Worm (Caenorhabditis elegans) whole organism, L4 larva: ENCODE measurements around the gene rnp-9.
A peak's percentile ranks its signal among the peaks of the same experiment; 100 is the strongest.

Experiments
- D1046.2 ChIP-seq: fragments of 200-800 bp; sonication (Bioruptor generic); IDR thresholded peaks from 2 replicates; pipeline ENCODE4 v1.3.6; 2022; ENCODE audit warnings: missing genetic modification characterization, missing compliant biosample characterization
- F37D6.2 ChIP-seq: sonication (generic microtip); optimal IDR thresholded peaks from 2 replicates; lab custom pipeline; 2016; ENCODE audit warnings: mild to moderate bottlenecking, missing genetic modification characterization, missing compliant biosample characterization
- F49E8.2 ChIP-seq: sonication (generic microtip); optimal IDR thresholded peaks from 2 replicates; lab custom pipeline; 2016; ENCODE audit warnings: missing compliant biosample characterization, mild to moderate bottlenecking, missing genetic modification characterization, borderline replicate concordance
- T20F7.1 ChIP-seq: fragments of 200-800 bp; sonication (Bioruptor generic); optimal IDR thresholded peaks from 2 replicates; lab custom pipeline; 2018; ENCODE audit warnings: mild to moderate bottlenecking, missing genetic modification characterization, missing compliant biosample characterization
- Y105C5A.15 ChIP-seq: fragments of 200-800 bp; sonication (Bioruptor generic); IDR thresholded peaks from 2 replicates; pipeline ENCODE4 v1.3.6; 2022; ENCODE audit warnings: missing genetic modification characterization, missing compliant biosample characterization
- ZK337.2 ChIP-seq: fragments of 200-800 bp; sonication (Bioruptor generic); IDR thresholded peaks from 2 replicates; pipeline ENCODE4 v1.3.6; 2022; ENCODE audit warnings: missing genetic modification reagents, missing genetic modification characterization, missing compliant biosample characterization
- ZK546.5 ChIP-seq, 2 experiments: sonication (generic microtip); optimal IDR thresholded peaks; 2 replicates each; lab custom pipeline; 2017; ENCODE audit warnings: missing biosample characterization in 2 of 2, missing genetic modification characterization in 2 of 2
- aha-1 ChIP-seq: fragments of 150-350 bp; peaks from one replicate; lab custom pipeline; 2014; ENCODE audit warnings: missing biosample characterization, missing genetic modification characterization
- arid-1 ChIP-seq: fragments of 200-800 bp; sonication (Bioruptor generic); conservative IDR thresholded peaks from 2 replicates; pipeline ENCODE4 v1.3.6; 2022; ENCODE audit warnings: missing genetic modification reagents, missing genetic modification characterization, missing compliant biosample characterization
- attf-4 ChIP-seq: sonication (generic microtip); optimal IDR thresholded peaks from 3 replicates; lab custom pipeline; 2017; ENCODE audit warnings: missing biosample characterization, missing genetic modification characterization
- ceh-20 ChIP-seq: fragments of 200-800 bp; sonication (Bioruptor generic); IDR thresholded peaks from 2 replicates; pipeline ENCODE4 v1.3.6; 2022; ENCODE audit warnings: missing genetic modification reagents, missing genetic modification characterization, missing compliant biosample characterization
- ceh-28 ChIP-seq: fragments of 150-350 bp; optimal IDR thresholded peaks from 2 replicates; lab custom pipeline; 2014; ENCODE audit warnings: missing biosample characterization, missing genetic modification reagents, missing genetic modification characterization
- ceh-44 ChIP-seq: fragments of 200-800 bp; sonication (Bioruptor generic); IDR thresholded peaks from 2 replicates; pipeline ENCODE4 v1.3.6; 2022; ENCODE audit warnings: missing genetic modification reagents, missing genetic modification characterization, missing compliant biosample characterization
- ceh-62 ChIP-seq: sonication (generic microtip); optimal IDR thresholded peaks from 2 replicates; lab custom pipeline; 2017; ENCODE audit warnings: missing biosample characterization, missing genetic modification characterization
- ceh-82 ChIP-seq: sonication (generic microtip); optimal IDR thresholded peaks from 2 replicates; lab custom pipeline; 2017; ENCODE audit warnings: missing biosample characterization, missing genetic modification characterization
- cey-2 ChIP-seq: sonication (generic microtip); optimal IDR thresholded peaks from 3 replicates; lab custom pipeline; 2017; ENCODE audit warnings: missing genetic modification characterization, mild to moderate bottlenecking, missing compliant biosample characterization, antibody characterized with exemption, borderline replicate concordance; ENCODE audit not compliant: insufficient read depth
- daf-12 ChIP-seq: fragments of 150-350 bp; optimal IDR thresholded peaks from 2 replicates; lab custom pipeline; 2014; ENCODE audit warnings: missing biosample characterization, missing genetic modification reagents, missing genetic modification characterization
- daf-8 ChIP-seq: fragments of 200-800 bp; sonication (Bioruptor generic); IDR thresholded peaks from 2 replicates; pipeline ENCODE4 v1.3.6; 2022; ENCODE audit warnings: missing genetic modification characterization, missing compliant biosample characterization
- dmd-6 ChIP-seq: fragments of 200-800 bp; sonication (Bioruptor generic); IDR thresholded peaks from 2 replicates; pipeline ENCODE4 v1.3.6; 2022; ENCODE audit warnings: missing genetic modification reagents, missing genetic modification characterization, missing compliant biosample characterization
- dmd-8 ChIP-seq: fragments of 200-800 bp; sonication (Bioruptor generic); IDR thresholded peaks from 2 replicates; pipeline ENCODE4 v1.3.6; 2022; ENCODE audit warnings: missing genetic modification characterization, missing compliant biosample characterization
- dve-1 ChIP-seq: sonication (generic microtip); optimal IDR thresholded peaks from 2 replicates; lab custom pipeline; 2017; ENCODE audit warnings: antibody characterized with exemption, mild to moderate bottlenecking, missing genetic modification characterization, missing compliant biosample characterization; ENCODE audit not compliant: insufficient read depth
- egl-43 ChIP-seq: fragments of 200-800 bp; sonication (Bioruptor generic); IDR thresholded peaks from 2 replicates; pipeline ENCODE4 v1.3.6; 2022; ENCODE audit warnings: missing genetic modification reagents, missing genetic modification characterization, missing compliant biosample characterization
- fos-1 ChIP-seq: fragments of 150-350 bp; optimal IDR thresholded peaks from 2 replicates; lab custom pipeline; 2014; ENCODE audit warnings: missing biosample characterization, missing genetic modification characterization
- gei-8 ChIP-seq: fragments of 200-800 bp; sonication (Bioruptor generic); optimal IDR thresholded peaks from 2 replicates; lab custom pipeline; 2018; ENCODE audit warnings: mild to moderate bottlenecking, missing genetic modification characterization, missing compliant biosample characterization
- hlh-11 ChIP-seq: fragments of 200-800 bp; sonication (Bioruptor generic); optimal IDR thresholded peaks from 2 replicates; lab custom pipeline; 2018; ENCODE audit warnings: mild to moderate bottlenecking, missing genetic modification characterization, missing compliant biosample characterization
- hlh-30 ChIP-seq: sonication (generic microtip); optimal IDR thresholded peaks from 2 replicates; lab custom pipeline; 2017; ENCODE audit warnings: antibody characterized with exemption, mild to moderate bottlenecking, missing genetic modification characterization, missing compliant biosample characterization; ENCODE audit not compliant: insufficient read depth
- hmg-1.1 ChIP-seq: fragments of 200-800 bp; sonication (Bioruptor generic); IDR thresholded peaks from 2 replicates; pipeline ENCODE4 v1.3.6; 2022; ENCODE audit warnings: missing genetic modification reagents, missing genetic modification characterization, missing compliant biosample characterization
- jun-1 ChIP-seq: fragments of 150-350 bp; optimal IDR thresholded peaks from 2 replicates; lab custom pipeline; 2014; ENCODE audit warnings: missing biosample characterization, missing genetic modification reagents, missing genetic modification characterization
- lim-7 ChIP-seq: fragments of 200-800 bp; sonication (Bioruptor generic); IDR thresholded peaks from 2 replicates; pipeline ENCODE4 v1.3.6; 2022; ENCODE audit warnings: missing genetic modification characterization, missing compliant biosample characterization
- lin-15B ChIP-seq: fragments of 150-350 bp; sonication (generic microtip); optimal IDR thresholded peaks from 3 replicates; lab custom pipeline; 2014; ENCODE audit warnings: missing biosample characterization, missing genetic modification characterization
- lin-38 ChIP-seq: fragments of 200-800 bp; sonication (Bioruptor generic); IDR thresholded peaks from 2 replicates; pipeline ENCODE4 v1.3.6; 2022; ENCODE audit warnings: missing genetic modification reagents, missing genetic modification characterization, missing compliant biosample characterization
- lin-39 ChIP-seq: fragments of 150-350 bp; optimal IDR thresholded peaks from 2 replicates; lab custom pipeline; 2014; ENCODE audit warnings: missing biosample characterization, missing genetic modification reagents, missing genetic modification characterization
- madf-5 ChIP-seq, 2 experiments: fragments of 200-800 bp; sonication (Bioruptor generic); IDR thresholded peaks; 2 replicates each; pipeline ENCODE4 v1.3.6; 2022; ENCODE audit warnings: missing compliant biosample characterization in 2 of 2, missing genetic modification characterization in 2 of 2
- madf-9 ChIP-seq: fragments of 200-800 bp; sonication (Bioruptor generic); conservative IDR thresholded peaks from 2 replicates; pipeline ENCODE4 v1.3.6; 2022; ENCODE audit warnings: missing genetic modification reagents, missing genetic modification characterization, missing compliant biosample characterization
- mep-1 ChIP-seq: fragments of 150-350 bp; sonication (generic microtip); optimal IDR thresholded peaks from 3 replicates; lab custom pipeline; 2014; ENCODE audit warnings: missing biosample characterization, missing genetic modification characterization
- mxl-2 ChIP-seq: fragments of 200-800 bp; sonication (Bioruptor generic); conservative IDR thresholded peaks from 2 replicates; pipeline ENCODE4 v1.3.6; 2022; ENCODE audit warnings: missing genetic modification reagents, missing genetic modification characterization, missing compliant biosample characterization
- nhr-102 ChIP-seq: sonication (generic microtip); optimal IDR thresholded peaks from 2 replicates; lab custom pipeline; 2016; ENCODE audit warnings: mild to moderate bottlenecking, missing genetic modification characterization, moderate library complexity, missing compliant biosample characterization
- nhr-11 ChIP-seq: fragments of 150-350 bp; optimal IDR thresholded peaks from 2 replicates; lab custom pipeline; 2014; ENCODE audit warnings: missing biosample characterization, missing genetic modification characterization
- nhr-111 ChIP-seq: fragments of 200-800 bp; sonication (Bioruptor generic); optimal IDR thresholded peaks from 2 replicates; lab custom pipeline; 2018; ENCODE audit warnings: mild to moderate bottlenecking, missing genetic modification characterization, missing compliant biosample characterization
- nhr-237 ChIP-seq: sonication (generic microtip); optimal IDR thresholded peaks from 2 replicates; lab custom pipeline; 2017; ENCODE audit warnings: missing biosample characterization, missing genetic modification characterization
- nhr-28 ChIP-seq: fragments of 150-350 bp; optimal IDR thresholded peaks from 2 replicates; lab custom pipeline; 2014; ENCODE audit warnings: missing biosample characterization, missing genetic modification characterization
- nhr-6 ChIP-seq: fragments of 150-350 bp; optimal IDR thresholded peaks from 2 replicates; lab custom pipeline; 2014; ENCODE audit warnings: missing biosample characterization, missing genetic modification characterization
- nhr-77 ChIP-seq: fragments of 150-350 bp; optimal IDR thresholded peaks from 2 replicates; lab custom pipeline; 2014; ENCODE audit warnings: missing biosample characterization, missing genetic modification characterization
- php-3 ChIP-seq: fragments of 200-800 bp; sonication (Bioruptor generic); IDR thresholded peaks from 2 replicates; pipeline ENCODE4 v1.3.6; 2022; ENCODE audit warnings: missing genetic modification reagents, missing genetic modification characterization, missing compliant biosample characterization
- rbr-2 ChIP-seq: sonication (generic microtip); optimal IDR thresholded peaks from 2 replicates; lab custom pipeline; 2016; ENCODE audit warnings: missing genotype, missing genetic modification characterization, missing compliant biosample characterization
- sdz-12 ChIP-seq: fragments of 200-800 bp; sonication (Bioruptor generic); optimal IDR thresholded peaks from 2 replicates; lab custom pipeline; 2018; ENCODE audit warnings: mild to moderate bottlenecking, missing genetic modification characterization, missing compliant biosample characterization
- set-16 ChIP-seq: fragments of 200-800 bp; sonication (Bioruptor generic); IDR thresholded peaks from 2 replicates; pipeline ENCODE4 v1.3.6; 2022; ENCODE audit warnings: missing genetic modification reagents, missing genetic modification characterization, missing compliant biosample characterization
- snpc-1.2 ChIP-seq: fragments of 200-800 bp; sonication (Bioruptor generic); IDR thresholded peaks from 2 replicates; pipeline ENCODE4 v1.3.6; 2022; ENCODE audit warnings: missing genetic modification reagents, missing genetic modification characterization, missing compliant biosample characterization
- snpc-4 ChIP-seq: fragments of 150-350 bp; optimal IDR thresholded peaks from 2 replicates; lab custom pipeline; 2014; ENCODE audit warnings: missing biosample characterization, missing genetic modification characterization
- spr-1 ChIP-seq: sonication (generic microtip); optimal IDR thresholded peaks from 2 replicates; lab custom pipeline; 2016; ENCODE audit warnings: mild to moderate bottlenecking, missing genetic modification characterization, missing compliant biosample characterization
- tra-1 ChIP-seq: fragments of 200-800 bp; sonication (Bioruptor generic); IDR thresholded peaks from 2 replicates; pipeline ENCODE4 v1.3.6; 2022; ENCODE audit warnings: missing genetic modification reagents, missing genetic modification characterization, missing compliant biosample characterization
- unc-130 ChIP-seq: sonication (generic microtip); optimal IDR thresholded peaks from 2 replicates; lab custom pipeline; 2016; ENCODE audit warnings: missing genetic modification reagents, missing genetic modification characterization, missing compliant biosample characterization
- zag-1 ChIP-seq: fragments of 150-350 bp; optimal IDR thresholded peaks from 2 replicates; lab custom pipeline; 2014; ENCODE audit warnings: missing biosample characterization, missing genetic modification characterization
- zip-11 ChIP-seq: fragments of 200-800 bp; sonication (Bioruptor generic); IDR thresholded peaks from 2 replicates; pipeline ENCODE4 v1.3.6; 2022; ENCODE audit warnings: missing genetic modification characterization, missing compliant biosample characterization

The rnp-9 gene

DNA sequence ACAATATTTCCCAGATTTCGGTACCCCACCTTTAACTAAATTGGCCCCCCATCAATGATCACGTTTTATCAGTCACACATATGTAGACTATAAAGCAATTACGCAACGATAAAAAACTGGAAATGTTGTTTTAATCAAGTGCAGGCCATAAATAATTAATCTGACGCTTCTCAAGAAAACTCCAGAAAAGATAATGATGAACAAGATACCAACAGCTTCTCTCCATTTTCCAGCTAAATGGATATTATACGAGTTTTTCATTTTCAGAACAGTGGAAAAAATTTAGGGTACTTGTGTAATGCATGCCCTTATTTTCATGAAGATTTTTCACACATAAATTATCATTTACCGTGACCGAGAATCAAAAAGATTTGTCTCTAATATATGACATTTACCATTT is 49.2 kb downstream of the rnp-9 start (continued):
- TF ChIP-seq daf-8 (no peak), F49E8.2 (tag; lab: Kevin White, UChicago) (no peak), spr-1 (tag; lab: Kevin White, UChicago) (no peak), mxl-2 (no peak), sdz-12 (GFP tag; lab: Kevin White, UChicago) (no peak), snpc-4 (tag; lab: Kevin White, UChicago) (no peak), attf-4 (tag; lab: Kevin White, UChicago) (no peak), hlh-30 (tag; lab: Kevin White, UChicago) (peak; percentile 52), gei-8 (GFP tag; lab: Kevin White, UChicago) (no peak), nhr-102 (no peak), nhr-11 (tag; lab: Kevin White, UChicago) (no peak), Y105C5A.15 (GFP tag; lab: Robert Waterston, UW) (no peak), cey-2 (tag; lab: Kevin White, UChicago) (no peak), ceh-82 (tag; lab: Kevin White, UChicago) (no peak), lim-7 (GFP tag; lab: Robert Waterston, UW) (no peak), nhr-6 (no peak), mep-1 (tag; lab: Kevin White, UChicago) (peak; percentile 14), lin-15B (tag; lab: Kevin White, UChicago) (no peak), madf-5 (GFP tag; IDR thresholded peaks at IDR 0.05; lab: Robert Waterston, UW) (no peak), nhr-237 (tag; lab: Kevin White, UChicago) (no peak), aha-1 (peak; percentile 74), nhr-111 (GFP tag; lab: Kevin White, UChicago) (no peak), nhr-77 (peak; percentile 18), nhr-28 (tag; lab: Kevin White, UChicago) (peak; percentile 84), fos-1 (tag; lab: Kevin White, UChicago) (no peak), snpc-1.2 (no peak), ZK546.5 (tag; optimal IDR thresholded peaks at IDR 0.05; lab: Kevin White, UChicago) (no peak), zip-11 (GFP tag; lab: Robert Waterston, UW) (no peak), ceh-44 (GFP tag; lab: Robert Waterston, UW) (no peak), rbr-2 (tag; lab: Kevin White, UChicago) (no peak), unc-130 (no peak), D1046.2 (no peak), tra-1 (0 out of 2 replicates have a peak, but pooled peaks have one; percentile 22), dmd-6 (GFP tag; lab: Robert Waterston, UW) (peak; percentile 25; the same call in 1 of the 2 replicates), hlh-11 (tag; lab: Kevin White, UChicago) (peak; percentile 65), lin-39 (tag; lab: Kevin White, UChicago) (no peak), zag-1 (tag; lab: Kevin White, UChicago) (no peak), dmd-8 (GFP tag; lab: Robert Waterston, UW) (no peak), arid-1 (GFP tag; lab: Robert Waterston, UW) (no peak), php-3 (GFP tag; lab: Robert Waterston, UW) (peak; percentile 85), lin-38 (no peak), hmg-1.1 (GFP tag; lab: Robert Waterston, UW) (no peak), F37D6.2 (tag; lab: Kevin White, UChicago) (no peak)

DNA sequence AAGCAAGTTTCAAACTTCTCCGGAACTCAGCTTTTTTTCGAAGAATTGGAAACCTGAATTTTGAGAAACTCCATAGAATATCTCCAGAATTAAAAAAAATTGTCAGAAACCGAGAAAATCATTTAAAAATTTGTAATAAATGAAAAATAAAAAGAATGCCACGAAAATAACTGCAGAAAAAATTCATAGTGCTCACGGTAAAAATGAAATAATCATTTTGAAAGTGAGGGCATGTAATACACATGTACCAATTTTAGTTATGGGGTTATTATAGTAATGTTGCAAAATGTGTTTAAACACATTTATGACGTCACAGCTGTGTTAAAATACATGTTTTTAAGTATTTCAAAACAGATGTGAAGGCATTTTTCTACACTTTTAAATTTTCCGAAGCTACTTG is 49.8 kb downstream of the rnp-9 start:
- no peak for TF ChIP-seq set-16
- no peak for TF ChIP-seq ceh-28
- TF ChIP-seq gei-8 (GFP tag; lab: Kevin White, UChicago) = no peak
- TF ChIP-seq madf-9 (GFP tag; lab: Robert Waterston, UW) = no peak
- TF ChIP-seq mxl-2 = no peak
- no peak for TF ChIP-seq jun-1 (tag; lab: Kevin White, UChicago)
- TF ChIP-seq hlh-11 (tag; lab: Kevin White, UChicago) = no peak
- TF ChIP-seq ceh-20 (GFP tag; lab: Robert Waterston, UW) = peak; percentile 16; the same call in 1 of the 2 replicates
- no peak for TF ChIP-seq T20F7.1
- no peak for TF ChIP-seq dmd-8 (GFP tag; lab: Robert Waterston, UW)
- no peak for TF ChIP-seq ZK337.2 (GFP tag; lab: Robert Waterston, UW)
- no peak for TF ChIP-seq egl-43
- TF ChIP-seq nhr-11 (tag; lab: Kevin White, UChicago) = no peak
- TF ChIP-seq ceh-62 (tag; lab: Kevin White, UChicago) = no peak
- no peak for TF ChIP-seq dve-1 (tag; lab: Kevin White, UChicago)
- TF ChIP-seq daf-12 (tag; lab: Kevin White, UChicago) = no peak
